Fruit fly (Drosophila melanogaster) whole organism, embryonic: ENCODE data around the gene Ndae1.
A peak's percentile ranks its signal among the peaks of the same experiment; 100 is the strongest.

Source experiments
- Aef1 ChIP-seq: fragments of 200-800 bp; sonication (Bioruptor generic); IDR thresholded peaks from 3 replicates; pipeline ENCODE4 v1.3.6; 2022; ENCODE audit warnings: missing biosample characterization, missing genetic modification characterization
- Atf3 ChIP-seq: fragments of 200-800 bp; sonication (Bioruptor generic); optimal IDR thresholded peaks from 3 replicates; lab custom pipeline; 2016; ENCODE audit warnings: missing biosample characterization, missing genetic modification characterization
- CG11504 ChIP-seq: fragments of 200-800 bp; sonication (Bioruptor generic); optimal IDR thresholded peaks from 3 replicates; lab custom pipeline; 2019; ENCODE audit warnings: missing biosample characterization, mild to moderate bottlenecking, missing genetic modification characterization, moderate library complexity
- CG12659 ChIP-seq: fragments of 200-800 bp; sonication (Bioruptor generic); optimal IDR thresholded peaks from 3 replicates; lab custom pipeline; 2017; ENCODE audit warnings: mild to moderate bottlenecking, missing biosample characterization, missing genetic modification reagents, missing genetic modification characterization
- CG13296 ChIP-seq: fragments of 200-800 bp; sonication (Bioruptor generic); optimal IDR thresholded peaks from 3 replicates; lab custom pipeline; 2018; ENCODE audit warnings: missing biosample characterization, mild to moderate bottlenecking, missing genetic modification characterization
- CG14050 ChIP-seq: fragments of 200-800 bp; sonication (Bioruptor generic); IDR thresholded peaks from 3 replicates; pipeline ENCODE4 v1.3.6; 2022; ENCODE audit warnings: missing biosample characterization, missing genetic modification characterization
- CG14667 ChIP-seq: fragments of 200-800 bp; sonication (Bioruptor generic); IDR thresholded peaks from 2 replicates; pipeline ENCODE4 v1.3.6; 2022; ENCODE audit warnings: missing biosample characterization, missing genetic modification characterization
- CG15514 ChIP-seq: fragments of 200-800 bp; sonication (Bioruptor generic); optimal IDR thresholded peaks from 3 replicates; lab custom pipeline; 2017; ENCODE audit warnings: missing biosample characterization, missing genetic modification characterization, mild to moderate bottlenecking, moderate library complexity, missing genetic modification reagents
- CG15601 ChIP-seq: fragments of 200-800 bp; sonication (Bioruptor generic); optimal IDR thresholded peaks from 3 replicates; lab custom pipeline; 2019; ENCODE audit warnings: missing biosample characterization, mild to moderate bottlenecking, missing genetic modification characterization, moderate library complexity
- CG1602 ChIP-seq: fragments of 200-800 bp; sonication (Bioruptor generic); optimal IDR thresholded peaks from 3 replicates; lab custom pipeline; 2016; ENCODE audit warnings: missing biosample characterization, missing genetic modification characterization
- CG17568 ChIP-seq: fragments of 200-800 bp; sonication (Bioruptor generic); optimal IDR thresholded peaks from 2 replicates; lab custom pipeline; 2018; ENCODE audit warnings: missing biosample characterization, mild to moderate bottlenecking, missing genetic modification characterization, moderate library complexity
- CG2120 ChIP-seq: fragments of 200-800 bp; sonication (Bioruptor generic); optimal IDR thresholded peaks from 3 replicates; lab custom pipeline; 2016; ENCODE audit warnings: missing biosample characterization, missing genetic modification characterization
- CG2875 ChIP-seq: fragments of 200-800 bp; sonication (Bioruptor generic); optimal IDR thresholded peaks from 2 replicates; lab custom pipeline; 2017; ENCODE audit warnings: missing biosample characterization, mild to moderate bottlenecking, missing genetic modification characterization, missing genetic modification reagents
- CG34422 ChIP-seq: fragments of 200-800 bp; sonication (Bioruptor generic); IDR thresholded peaks from 3 replicates; pipeline ENCODE4 v1.3.6; 2022; ENCODE audit warnings: missing biosample characterization, missing genetic modification characterization
- CG5180 ChIP-seq: fragments of 200-800 bp; sonication (Bioruptor generic); optimal IDR thresholded peaks from 3 replicates; lab custom pipeline; 2017; ENCODE audit warnings: missing biosample characterization, missing genetic modification characterization, mild to moderate bottlenecking, moderate library complexity, missing genetic modification reagents
- CG6813 ChIP-seq: fragments of 200-800 bp; sonication (Bioruptor generic); optimal IDR thresholded peaks from 2 replicates; lab custom pipeline; 2017; ENCODE audit warnings: missing biosample characterization, missing genetic modification characterization, mild to moderate bottlenecking, moderate library complexity, missing genetic modification reagents
- CG7372 ChIP-seq: fragments of 200-800 bp; sonication (Bioruptor generic); IDR thresholded peaks from 2 replicates; pipeline ENCODE4 v1.3.6; 2022; ENCODE audit warnings: missing biosample characterization, missing genetic modification characterization
- CG9609 ChIP-seq: fragments of 200-800 bp; sonication (Bioruptor generic); optimal IDR thresholded peaks from 3 replicates; lab custom pipeline; 2016; ENCODE audit warnings: missing biosample characterization, missing genetic modification characterization
- Camta ChIP-seq: fragments of 200-800 bp; sonication (Bioruptor generic); optimal IDR thresholded peaks from 2 replicates; lab custom pipeline; 2016; ENCODE audit warnings: missing biosample characterization, missing genetic modification characterization
- CkIIα-i1 ChIP-seq: fragments of 200-800 bp; sonication (Bioruptor generic); IDR thresholded peaks from 2 replicates; pipeline ENCODE4 v1.3.6; 2022; ENCODE audit warnings: missing biosample characterization, missing genetic modification characterization
- Eip74EF ChIP-seq, 2 experiments: fragments of 200-800 bp in 1 of 2; fragments of >200 bp in 1 of 2; sonication (Bioruptor generic) in 1 of 2; optimal IDR thresholded peaks; 2 replicates each; lab custom pipeline; 2017 to 2019; ENCODE audit warnings: missing biosample characterization in 2 of 2, missing genetic modification characterization in 2 of 2, mild to moderate bottlenecking in 1 of 2, moderate library complexity in 1 of 2
- Hmr ChIP-seq: fragments of 200-800 bp; sonication (Bioruptor generic); optimal IDR thresholded peaks from 3 replicates; lab custom pipeline; 2017; ENCODE audit warnings: mild to moderate bottlenecking, missing biosample characterization, missing genetic modification reagents, missing genetic modification characterization
- Lim3 ChIP-seq: fragments of 200-800 bp; sonication (Bioruptor generic); IDR thresholded peaks from 2 replicates; pipeline ENCODE4 v1.3.6; 2022; ENCODE audit warnings: missing biosample characterization, missing genetic modification characterization
- Meics ChIP-seq: fragments of 200-800 bp; sonication (Bioruptor generic); optimal IDR thresholded peaks from 2 replicates; lab custom pipeline; 2017; ENCODE audit warnings: missing biosample characterization, mild to moderate bottlenecking, missing genetic modification characterization
- Mrtf ChIP-seq: fragments of 200-800 bp; sonication (Bioruptor generic); IDR thresholded peaks from 3 replicates; pipeline ENCODE4 v1.3.6; 2022; ENCODE audit warnings: missing biosample characterization, missing genetic modification characterization
- Nf-YB ChIP-seq: fragments of 200-800 bp; sonication (Bioruptor generic); optimal IDR thresholded peaks from 3 replicates; lab custom pipeline; 2019; ENCODE audit warnings: missing biosample characterization, mild to moderate bottlenecking, missing genetic modification characterization, moderate library complexity
- Opbp ChIP-seq: fragments of 200-800 bp; sonication (Bioruptor generic); IDR thresholded peaks from 3 replicates; pipeline ENCODE4 v1.3.6; 2022; ENCODE audit warnings: missing biosample characterization, missing genetic modification characterization; ENCODE audit not compliant: partially characterized antibody
- Scr ChIP-seq: fragments of 200-800 bp; sonication (Bioruptor generic); IDR thresholded peaks from 2 replicates; pipeline ENCODE4 v1.3.6; 2022; ENCODE audit warnings: missing biosample characterization, missing genetic modification characterization; ENCODE audit not compliant: partially characterized antibody
- Side ChIP-seq: fragments of 200-800 bp; sonication (Bioruptor generic); optimal IDR thresholded peaks from 2 replicates; lab custom pipeline; 2016; ENCODE audit warnings: missing biosample characterization, missing genetic modification characterization
- Sox100B ChIP-seq: fragments of 200-800 bp; sonication (Bioruptor generic); optimal IDR thresholded peaks from 3 replicates; lab custom pipeline; 2018; ENCODE audit warnings: missing biosample characterization, mild to moderate bottlenecking, missing genetic modification characterization
- Taf1 ChIP-seq: fragments of 200-800 bp; sonication (Bioruptor generic); IDR thresholded peaks from 2 replicates; pipeline ENCODE4 v1.3.6; 2022; ENCODE audit warnings: missing biosample characterization, missing genetic modification characterization
- bab2 ChIP-seq: fragments of 200-800 bp; sonication (Bioruptor generic); optimal IDR thresholded peaks from 2 replicates; lab custom pipeline; 2016; ENCODE audit warnings: missing biosample characterization, missing genetic modification characterization
- caup ChIP-seq: fragments of 200-800 bp; sonication (Bioruptor generic); optimal IDR thresholded peaks from 3 replicates; lab custom pipeline; 2017; ENCODE audit warnings: missing biosample characterization, mild to moderate bottlenecking, missing genetic modification characterization, moderate library complexity; ENCODE audit not compliant: severe bottlenecking
- dmrt11E ChIP-seq: fragments of 200-800 bp; sonication (Bioruptor generic); optimal IDR thresholded peaks from 3 replicates; lab custom pipeline; 2018; ENCODE audit warnings: missing biosample characterization, mild to moderate bottlenecking, missing genetic modification characterization, moderate library complexity
- dpn ChIP-seq, 2 experiments: fragments of 200-800 bp; sonication (Bioruptor generic); optimal IDR thresholded peaks; 3 replicates each; lab custom pipeline; 2016; ENCODE audit warnings: missing biosample characterization in 2 of 2, missing genetic modification characterization in 2 of 2
- gce ChIP-seq: fragments of 200-800 bp; sonication (Bioruptor generic); IDR thresholded peaks from 3 replicates; pipeline ENCODE4 v1.3.6; 2022; ENCODE audit warnings: missing biosample characterization, missing genetic modification characterization
- gt ChIP-seq: fragments of 200-800 bp; sonication (Bioruptor generic); IDR thresholded peaks from 2 replicates; pipeline ENCODE4 v1.3.6; 2022; ENCODE audit warnings: missing biosample characterization, missing genetic modification characterization
- hth ChIP-seq: fragments of >200 bp; optimal IDR thresholded peaks from 2 replicates; lab custom pipeline; 2017; ENCODE audit warnings: inconsistent platforms
- jigr1 ChIP-seq: fragments of 200-800 bp; sonication (Bioruptor generic); IDR thresholded peaks from 3 replicates; pipeline ENCODE4 v1.3.6; 2022; ENCODE audit warnings: missing biosample characterization, missing genetic modification characterization
- jumu ChIP-seq: fragments of 200-800 bp; sonication (Bioruptor generic); optimal IDR thresholded peaks from 3 replicates; lab custom pipeline; 2016; ENCODE audit warnings: missing biosample characterization, missing genetic modification characterization
- klu ChIP-seq: fragments of 200-800 bp; sonication (Bioruptor generic); IDR thresholded peaks from 2 replicates; pipeline ENCODE4 v1.3.6; 2022; ENCODE audit warnings: missing biosample characterization, missing genetic modification characterization
- nmo ChIP-seq: fragments of 200-800 bp; sonication (Bioruptor generic); optimal IDR thresholded peaks from 2 replicates; lab custom pipeline; 2018; ENCODE audit warnings: missing biosample characterization, mild to moderate bottlenecking, missing genetic modification characterization, moderate library complexity
- onecut ChIP-seq: fragments of 200-800 bp; sonication (Bioruptor generic); IDR thresholded peaks from 2 replicates; pipeline ENCODE4 v1.3.6; 2022; ENCODE audit warnings: missing biosample characterization, missing genetic modification characterization
- pho ChIP-seq: fragments of 200-800 bp; sonication (Bioruptor generic); optimal IDR thresholded peaks from 2 replicates; lab custom pipeline; 2016; ENCODE audit warnings: missing biosample characterization, missing genetic modification characterization
- phol ChIP-seq: fragments of 200-800 bp; sonication (Bioruptor generic); optimal IDR thresholded peaks from 3 replicates; lab custom pipeline; 2018; ENCODE audit warnings: missing biosample characterization, mild to moderate bottlenecking, missing genetic modification characterization, moderate library complexity
- pros ChIP-seq: fragments of 200-800 bp; sonication (Bioruptor generic); optimal IDR thresholded peaks from 3 replicates; lab custom pipeline; 2019; ENCODE audit warnings: missing biosample characterization, mild to moderate bottlenecking, missing genetic modification characterization, moderate library complexity
- pum ChIP-seq: fragments of 200-800 bp; sonication (Bioruptor generic); optimal IDR thresholded peaks from 2 replicates; lab custom pipeline; 2016; ENCODE audit warnings: missing biosample characterization, missing genetic modification characterization
- row ChIP-seq: fragments of 200-800 bp; sonication (Bioruptor generic); IDR thresholded peaks from 3 replicates; pipeline ENCODE4 v1.3.6; 2022; ENCODE audit warnings: missing biosample characterization, missing genetic modification characterization
- sna ChIP-seq: fragments of 200-800 bp; sonication (Bioruptor generic); IDR thresholded peaks from 2 replicates; pipeline ENCODE4 v1.3.6; 2022; ENCODE audit warnings: missing biosample characterization, missing genetic modification characterization; ENCODE audit not compliant: partially characterized antibody
- zen ChIP-seq: fragments of 200-800 bp; sonication (Bioruptor generic); optimal IDR thresholded peaks from 3 replicates; lab custom pipeline; 2018; ENCODE audit warnings: missing biosample characterization, mild to moderate bottlenecking, missing genetic modification characterization, moderate library complexity

The Ndae1 gene

dm6 chr2L:7188530-7188996 lies 60.6 kb downstream of the Ndae1 start (continued):
- TF ChIP-seq nmo (GFP tag; lab: Kevin White, UChicago) (peak; percentile 99), Eip74EF (GFP tag; optimal IDR thresholded peaks at IDR 0.05; lab: Kevin White, UChicago) (peak in 1 of 2 experiments; percentile 99), Sox100B (GFP tag; lab: Kevin White, UChicago) (peak; percentile 98), Nf-YB (GFP tag; lab: Kevin White, UChicago) (peak; percentile 88), sna (no peak), pros (peak; percentile 87), Hmr (GFP tag; lab: Kevin White, UChicago) (peak; percentile 99), CG15514 (GFP tag; lab: Kevin White, UChicago) (peak; percentile 91), CG11504 (tag; lab: Kevin White, UChicago) (peak; percentile 97), Opbp (GFP tag; lab: Robert Waterston, UW) (no peak), Camta (GFP tag; lab: Kevin White, UChicago) (peak; percentile 95), phol (tag; lab: Kevin White, UChicago) (peak; percentile 97), CG12659 (GFP tag; lab: Kevin White, UChicago) (peak; percentile 99), dmrt11E (tag; lab: Kevin White, UChicago) (peak; percentile 93), bab2 (GFP tag; lab: Kevin White, UChicago) (peak; percentile 96), Taf1 (GFP tag; lab: Robert Waterston, UW) (peak; percentile 94), CG6813 (GFP tag; lab: Kevin White, UChicago) (peak; percentile 96), pho (GFP tag; lab: Kevin White, UChicago) (peak; percentile 98), CG7372 (GFP tag; lab: Robert Waterston, UW) (peak; percentile 98), CG34422 (GFP tag; lab: Robert Waterston, UW) (peak; percentile 98), CG17568 (GFP tag; lab: Kevin White, UChicago) (peak; percentile 96), CG9609 (GFP tag; lab: Kevin White, UChicago) (peak; percentile 96), Lim3 (peak; percentile 98), CG2120 (GFP tag; lab: Kevin White, UChicago) (peak; percentile 99), caup (peak; percentile 98), Mrtf (peak; percentile 98), dpn (GFP tag; optimal IDR thresholded peaks at IDR 0.05; lab: Kevin White, UChicago) (peak; percentile 97 to 98), CG15601 (tag; lab: Kevin White, UChicago) (peak; percentile 97), row (peak; percentile 99), Side (GFP tag; lab: Kevin White, UChicago) (peak; percentile 95), CG13296 (peak; percentile 97), CkIIα-i1 (GFP tag; lab: Robert Waterston, UW) (peak; percentile 74), Meics (peak; percentile 97), onecut (GFP tag; lab: Robert Waterston, UW) (peak; percentile 94), Aef1 (GFP tag; lab: Robert Waterston, UW) (peak; percentile 98), gt (GFP tag; lab: Robert Waterston, UW) (peak; percentile 95), CG14667 (peak; percentile 98), klu (GFP tag; lab: Robert Waterston, UW) (peak; percentile 97), CG14050 (GFP tag; lab: Robert Waterston, UW) (peak; percentile 98), CG2875 (GFP tag; lab: Kevin White, UChicago) (peak; percentile 98), jumu (GFP tag; lab: Kevin White, UChicago) (peak; percentile 95), zen (peak; percentile 92), Scr (GFP tag; lab: Robert Waterston, UW) (no peak; the same call in 1 of the 2 replicates), CG1602 (GFP tag; lab: Kevin White, UChicago) (peak; percentile 97), Atf3 (GFP tag; lab: Kevin White, UChicago) (peak; percentile 94), CG5180 (GFP tag; lab: Kevin White, UChicago) (peak; percentile 92), jigr1 (GFP tag; lab: Robert Waterston, UW) (peak; percentile 99), hth (no peak), pum (peak; percentile 96), gce (peak; percentile 97)
